Worm (Caenorhabditis elegans): Measurements from ENCODE around the gene fbxa-42.

Gene fbxa-42

DNA sequence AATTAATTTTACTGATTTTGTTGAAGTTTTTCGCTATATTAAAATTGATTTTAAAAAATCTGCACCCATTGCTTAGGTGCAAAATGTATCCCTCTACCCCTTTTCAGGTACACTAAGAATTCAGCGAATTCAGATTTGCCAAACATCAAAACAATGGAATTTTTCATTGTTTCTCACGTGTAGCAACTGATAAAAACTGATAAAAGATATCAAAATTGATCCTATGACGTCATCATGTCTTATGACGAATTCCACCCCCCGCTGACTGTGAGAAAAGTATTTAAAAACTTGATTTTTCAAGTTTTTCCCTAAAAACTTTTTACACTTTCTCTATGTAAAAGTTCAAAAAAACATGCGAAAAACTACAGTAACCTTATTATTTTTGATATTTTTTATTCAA is 19.3 kb upstream of the fbxa-42 start, which contains the start of gene Y54F10BM.22:
Y54F10BM.22 (plus strand) TSS at position 331 of the 400 bp plus-strand sequence.
- TF ChIP-seq zip-8 (tag; optimal IDR thresholded peaks at IDR 0.05) (peak; percentile 8), snpc-4 (tag; optimal IDR thresholded peaks at IDR 0.05) (no peak)

DNA sequence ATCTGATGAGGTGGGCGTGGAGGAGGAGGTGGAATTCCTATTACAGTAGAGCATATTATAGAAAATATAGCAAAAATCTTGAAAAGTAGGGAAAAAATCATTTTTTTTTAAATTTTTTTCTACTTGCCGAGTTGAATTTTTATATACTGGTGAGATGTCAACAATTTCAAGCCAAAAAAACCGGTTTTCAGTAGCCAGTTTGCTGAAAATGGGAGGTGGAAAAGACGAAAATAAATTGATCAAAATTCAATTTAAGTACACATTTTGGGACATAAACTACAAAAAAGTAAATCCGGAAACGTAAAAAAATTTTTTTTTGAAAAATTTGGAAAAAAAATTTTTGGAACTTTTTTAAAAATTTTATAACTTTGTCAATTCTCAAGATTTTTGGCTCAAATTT is 18.2 kb upstream of the fbxa-42 start, which contains the start of gene Y54F10BM.23:
Y54F10BM.23 (minus strand) TSS at position 101 of the 400 bp plus-strand sequence.
- TF ChIP-seq mls-2 (tag; optimal IDR thresholded peaks at IDR 0.05) (no peak), sptf-1 (tag; optimal IDR thresholded peaks at IDR 0.05) (no peak), lin-13 (tag; optimal IDR thresholded peaks at IDR 0.05) (no peak), nhr-237 (tag; optimal IDR thresholded peaks at IDR 0.05) (no peak), drap-1 (GFP tag; optimal IDR thresholded peaks at IDR 0.05) (no peak), ztf-11 (tag; optimal IDR thresholded peaks at IDR 0.05) (no peak), mab-5 (tag; optimal IDR thresholded peaks at IDR 0.05) (no peak)

ce11 chrIII:2276842-2277241 is 15.6 kb upstream of the fbxa-42 start, which contains the start of gene Y54F10BM.21:
Gene Y54F10BM.21, plus strand, starts transcription at chrIII:2277142.
- TF ChIP-seq ztf-11 (tag; optimal IDR thresholded peaks at IDR 0.05) (no peak), tbx-8 (GFP tag; optimal IDR thresholded peaks at IDR 0.05) (no peak), ham-2 (GFP tag; optimal IDR thresholded peaks at IDR 0.05) (no peak), ceh-43 (GFP tag; optimal IDR thresholded peaks at IDR 0.05) (no peak), sem-2 (GFP tag; optimal IDR thresholded peaks at IDR 0.05) (no peak), cnd-1 (tag; optimal IDR thresholded peaks at IDR 0.05) (no peak)

- TF ChIP-seq M03D4.4 (tag; optimal IDR thresholded peaks at IDR 0.05) (no peak), nhr-76 (tag; optimal IDR thresholded peaks at IDR 0.05) (no peak), drap-1 (GFP tag; optimal IDR thresholded peaks at IDR 0.05) (no peak), zip-8 (tag; optimal IDR thresholded peaks at IDR 0.05) (no peak), ceh-43 (GFP tag; optimal IDR thresholded peaks at IDR 0.05) (no peak), unc-62 (GFP tag; optimal IDR thresholded peaks at IDR 0.05) (no peak), nhr-2 (tag; optimal IDR thresholded peaks at IDR 0.05) (no peak), lin-13 (tag; optimal IDR thresholded peaks at IDR 0.05) (no peak), lsy-2 (tag; optimal IDR thresholded peaks at IDR 0.05) (no peak), unc-120 (tag; optimal IDR thresholded peaks at IDR 0.05; ENCODE audit: poor library complexity, severe bottlenecking) (no peak)
Measured at ce11 chrIII:2272732-2273131, 11.5 kb upstream of the fbxa-42 start, which contains the start of gene fbxa-39. Gene fbxa-39, plus strand, starts transcription at chrIII:2273032.

DNA sequence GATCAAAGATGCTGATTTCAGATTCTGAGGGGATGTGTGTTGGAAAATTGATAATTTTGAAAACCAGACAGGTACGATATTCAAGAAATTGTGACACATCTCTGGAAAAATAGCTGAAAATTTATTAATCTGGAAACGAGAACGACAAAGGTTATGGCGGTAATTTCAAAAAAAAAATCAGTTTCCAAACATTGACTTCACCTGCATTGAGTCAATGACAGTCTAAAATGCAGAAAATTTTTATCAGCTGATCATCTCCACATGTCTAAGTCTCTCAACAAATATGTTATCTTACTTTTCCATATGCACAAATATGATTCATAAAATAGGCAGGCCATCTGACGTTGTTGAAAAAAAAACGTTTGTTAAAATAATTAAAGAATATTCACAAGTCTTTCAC is 10.8 kb upstream of the fbxa-42 start, which contains the start of gene fbxa-48:
fbxa-48 (minus strand) TSS at position 101 of the 400 bp plus-strand sequence.
- TF ChIP-seq nhr-2 (tag; optimal IDR thresholded peaks at IDR 0.05) (no peak), unc-39 (tag; optimal IDR thresholded peaks at IDR 0.05) (no peak), lsy-2 (tag; optimal IDR thresholded peaks at IDR 0.05) (no peak), snpc-4 (tag; optimal IDR thresholded peaks at IDR 0.05) (no peak), nhr-28 (tag; optimal IDR thresholded peaks at IDR 0.05) (no peak), elt-1 (tag; optimal IDR thresholded peaks at IDR 0.05; ENCODE audit: borderline replicate concordance, insufficient read depth) (no peak), bed-3 (GFP tag; optimal IDR thresholded peaks at IDR 0.05) (no peak), ceh-39 (tag; optimal IDR thresholded peaks at IDR 0.05) (no peak), drap-1 (GFP tag; optimal IDR thresholded peaks at IDR 0.05) (no peak), flh-1 (GFP tag; optimal IDR thresholded peaks at IDR 0.05) (no peak), ham-2 (GFP tag; optimal IDR thresholded peaks at IDR 0.05) (no peak), mep-1 (tag; optimal IDR thresholded peaks at IDR 0.05) (no peak), sem-2 (GFP tag; optimal IDR thresholded peaks at IDR 0.05) (no peak), zip-8 (tag; optimal IDR thresholded peaks at IDR 0.05) (no peak), elt-3 (tag; optimal IDR thresholded peaks at IDR 0.05) (no peak), lin-13 (tag; optimal IDR thresholded peaks at IDR 0.05) (no peak), blmp-1 (tag; optimal IDR thresholded peaks at IDR 0.05) (no peak), ztf-11 (tag; optimal IDR thresholded peaks at IDR 0.05) (no peak), mls-2 (tag; optimal IDR thresholded peaks at IDR 0.05) (no peak)

ce11 chrIII:2265986-2266701 is 4.9 kb upstream of the fbxa-42 start, which contains the start of gene fbxa-9:
Gene fbxa-9, plus strand, starts transcription at chrIII:2266651.
- TF ChIP-seq nhr-28 (tag; optimal IDR thresholded peaks at IDR 0.05) (no peak), nhr-237 (tag; optimal IDR thresholded peaks at IDR 0.05) (no peak), unc-39 (tag; optimal IDR thresholded peaks at IDR 0.05) (no peak), ceh-83 (GFP tag; optimal IDR thresholded peaks at IDR 0.05) (no peak), unc-62 (GFP tag; optimal IDR thresholded peaks at IDR 0.05) (no peak), unc-120 (tag; optimal IDR thresholded peaks at IDR 0.05; ENCODE audit: poor library complexity, severe bottlenecking) (no peak), blmp-1 (tag; optimal IDR thresholded peaks at IDR 0.05) (no peak), M03D4.4 (tag; optimal IDR thresholded peaks at IDR 0.05) (no peak), ceh-39 (tag; optimal IDR thresholded peaks at IDR 0.05) (no peak)
